Worm (Caenorhabditis elegans): Measurements from ENCODE around the gene B0554.2.

B0554.2 gene

DNA sequence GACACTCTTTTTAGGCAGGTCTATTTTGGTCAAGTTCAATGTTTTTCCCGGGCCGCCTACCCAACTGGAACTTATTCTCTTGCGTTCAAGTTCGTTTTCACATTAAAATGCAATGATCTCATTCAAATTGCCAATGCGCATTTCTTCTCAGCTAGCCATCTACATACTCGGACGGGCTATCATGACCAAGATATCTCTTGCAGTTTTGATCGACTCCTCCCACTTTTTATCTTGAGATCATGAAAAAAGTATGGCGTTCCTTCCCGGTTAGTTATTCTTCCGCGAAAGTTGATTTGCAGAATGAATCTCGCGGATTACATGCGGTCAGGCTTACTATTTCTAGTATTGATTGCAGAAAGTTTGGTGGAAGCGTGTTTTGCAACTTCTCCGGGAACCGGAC, at the start of gene B0554.2:
Gene B0554.2 (plus strand): TSS at position 301 of the 400 bp plus-strand sequence.
- no peak for TF ChIP-seq unc-62 (GFP tag; optimal IDR thresholded peaks at IDR 0.05)

DNA sequence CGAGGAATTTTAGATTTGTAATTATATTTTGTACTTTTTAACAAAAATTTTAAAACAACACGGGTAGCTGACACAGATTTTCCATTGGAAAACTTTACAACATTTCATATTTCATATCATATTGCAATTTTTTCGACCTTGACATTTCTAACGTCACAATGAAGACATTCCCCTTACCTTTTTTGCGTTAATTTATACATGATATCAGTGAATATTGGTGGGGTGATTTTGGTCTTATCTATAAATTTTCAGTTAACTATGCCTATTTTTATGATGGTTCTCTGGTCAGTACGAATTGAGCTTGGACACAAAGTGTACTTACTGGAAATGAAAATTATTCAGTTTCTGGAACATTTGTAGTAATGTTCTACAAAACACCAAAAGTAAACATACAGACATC, 49.5 kb upstream of the B0554.2 start:
- TF ChIP-seq unc-62 (GFP tag; optimal IDR thresholded peaks at IDR 0.05): no peak

- TF ChIP-seq unc-62 (GFP tag; optimal IDR thresholded peaks at IDR 0.05): no peak
Measured at ce11 chrV:385488-385887, 48.5 kb upstream of the B0554.2 start, which contains the start of gene lipl-5. lipl-5 (plus strand) TSS chrV:385746.

ce11 chrV:388397-388796, 45.6 kb upstream of the B0554.2 start, which contains the start of gene ZK6.6:
ZK6.6 (plus strand) TSS chrV:388697.
- TF ChIP-seq unc-62 (GFP tag; optimal IDR thresholded peaks at IDR 0.05): no peak

DNA sequence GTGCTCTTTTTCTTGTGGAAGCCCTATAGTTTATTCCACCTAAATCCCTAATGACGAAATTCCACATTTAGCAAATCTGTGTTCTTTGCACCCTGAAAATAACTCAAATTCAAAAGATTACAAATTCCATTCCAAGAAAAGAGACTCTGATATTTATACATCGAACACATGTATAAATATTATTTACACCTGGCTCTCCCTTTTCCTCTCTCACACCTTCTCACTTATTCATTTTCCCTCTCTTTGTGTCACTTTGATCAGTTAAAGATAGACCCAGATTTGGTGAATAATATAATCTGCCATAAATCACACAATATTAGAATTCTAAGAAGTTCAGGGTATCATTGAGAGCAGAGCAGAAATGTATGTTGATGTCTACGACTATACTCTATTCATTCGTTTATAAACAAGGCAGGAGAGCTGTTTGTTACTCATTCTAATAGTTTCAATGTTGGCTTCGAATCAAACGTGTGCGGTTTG, 41.8 kb upstream of the B0554.2 start, which contains the start of gene nhr-254:
Gene nhr-254 (plus strand): TSS at position 430 of the 480 bp plus-strand sequence.
- no peak for TF ChIP-seq unc-62 (GFP tag; optimal IDR thresholded peaks at IDR 0.05)

- no peak for TF ChIP-seq unc-62 (GFP tag; optimal IDR thresholded peaks at IDR 0.05)
Measured at ce11 chrV:396309-396708, 37.7 kb upstream of the B0554.2 start, which contains the start of gene nhr-253. nhr-253 (plus strand) TSS chrV:396593.

DNA sequence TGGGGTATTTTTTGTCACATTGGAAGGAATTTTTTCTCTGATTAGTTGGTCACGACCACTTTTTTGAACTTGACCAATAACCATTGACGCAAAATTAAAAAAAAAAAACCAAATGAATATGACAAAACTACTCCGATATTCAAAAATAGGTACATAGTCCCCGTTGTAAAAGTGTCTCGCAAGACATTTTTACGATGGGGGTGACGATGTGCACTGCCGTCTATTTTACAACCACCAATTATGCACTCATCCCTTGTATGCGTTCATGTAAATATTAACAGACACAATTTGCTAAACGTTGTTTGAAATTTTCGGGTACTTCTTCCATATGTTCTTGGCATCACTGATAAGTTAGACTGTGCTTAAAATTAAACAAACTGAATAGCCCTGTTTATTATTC, 34.3 kb upstream of the B0554.2 start, which contains the start of gene scl-27:
Gene scl-27 (plus strand): TSS at position 301 of the 400 bp plus-strand sequence.
- no peak for TF ChIP-seq unc-62 (GFP tag; optimal IDR thresholded peaks at IDR 0.05)

DNA sequence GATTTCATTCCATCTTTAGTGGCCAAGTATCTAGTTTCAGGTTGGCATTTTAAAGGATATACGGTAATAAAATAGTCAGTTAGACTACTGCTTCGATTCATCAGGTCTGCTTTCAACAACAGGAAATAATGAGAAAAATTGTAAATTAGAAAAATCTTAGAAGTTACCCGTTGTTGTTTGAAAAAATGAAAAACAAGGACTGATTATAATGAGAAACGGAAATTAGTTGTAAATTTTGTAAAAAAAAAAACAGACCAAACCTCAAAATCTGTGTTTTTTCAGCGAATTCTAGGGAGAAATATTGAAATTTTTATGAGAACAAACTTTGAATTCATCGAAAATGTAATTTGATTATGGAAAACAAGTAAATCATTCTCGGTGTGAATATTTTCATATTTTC, 31.0 kb upstream of the B0554.2 start, which contains the start of gene srh-62:
Gene srh-62 (minus strand): TSS at position 101 of the 400 bp plus-strand sequence.
- no peak for TF ChIP-seq unc-62 (GFP tag; optimal IDR thresholded peaks at IDR 0.05)

- no peak for TF ChIP-seq unc-62 (GFP tag; optimal IDR thresholded peaks at IDR 0.05)
Measured at ce11 chrV:404210-404669, 29.8 kb upstream of the B0554.2 start, which contains the start of gene nhr-252. nhr-252 (plus strand) TSS chrV:404619.

ce11 chrV:412820-413219, 21.2 kb upstream of the B0554.2 start:
- TF ChIP-seq unc-62 (GFP tag; optimal IDR thresholded peaks at IDR 0.05): no peak

ce11 chrV:414630-415029, 19.4 kb upstream of the B0554.2 start, which contains the start of gene dod-19:
dod-19 (minus strand) TSS chrV:414759.
- TF ChIP-seq unc-62 (GFP tag; optimal IDR thresholded peaks at IDR 0.05): no peak

DNA sequence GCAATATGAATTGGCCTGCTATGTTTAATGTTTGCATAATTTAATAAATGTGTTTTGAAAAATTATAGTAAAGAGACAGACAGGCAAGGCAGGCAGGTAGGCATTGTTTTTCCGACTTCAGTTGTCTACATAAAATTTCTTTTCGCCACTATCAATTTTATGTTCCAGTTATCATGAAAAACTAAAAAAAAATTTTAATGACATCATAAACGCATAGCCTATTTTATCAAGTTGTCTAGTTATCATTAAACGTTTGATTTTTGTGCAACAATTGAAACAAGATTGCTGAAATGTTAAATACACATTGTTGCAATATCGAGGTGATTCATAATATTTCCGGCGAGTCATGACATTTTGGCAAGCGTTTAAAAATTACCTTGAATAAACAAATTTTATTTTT, 18.9 kb upstream of the B0554.2 start:
- no peak for TF ChIP-seq unc-62 (GFP tag; optimal IDR thresholded peaks at IDR 0.05)

- no peak for TF ChIP-seq unc-62 (GFP tag; optimal IDR thresholded peaks at IDR 0.05)
Measured at ce11 chrV:417656-418353, 16.2 kb upstream of the B0554.2 start, which contains the start of gene irg-8. irg-8 (minus strand) TSS chrV:417706.

- no peak for TF ChIP-seq unc-62 (GFP tag; optimal IDR thresholded peaks at IDR 0.05)
Measured at ce11 chrV:418432-418831, 15.6 kb upstream of the B0554.2 start, which contains the start of gene Y39D8A.1. Y39D8A.1 (plus strand) TSS chrV:418732.

DNA sequence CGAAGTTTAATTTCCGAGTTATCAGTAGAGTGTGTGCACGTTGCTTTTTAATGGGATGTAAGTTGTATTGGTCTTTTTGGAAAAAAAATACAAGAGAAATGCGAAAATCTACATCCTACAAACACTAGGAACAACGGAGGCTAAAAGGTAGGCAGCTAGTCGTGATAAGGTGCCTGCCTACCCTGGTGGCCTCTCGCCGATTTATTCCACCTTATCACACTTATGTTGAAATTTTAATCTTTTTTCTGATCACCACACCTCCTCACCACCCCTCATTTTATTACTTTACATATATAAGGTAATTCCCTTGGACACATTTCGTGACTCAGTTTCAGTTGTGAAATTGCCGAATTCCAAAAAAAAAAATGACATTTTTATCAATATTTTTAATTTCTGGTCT, 11.9 kb upstream of the B0554.2 start, which contains the start of gene dod-20:
Gene dod-20 (plus strand): TSS at position 301 of the 400 bp plus-strand sequence.
- TF ChIP-seq unc-62 (GFP tag; optimal IDR thresholded peaks at IDR 0.05): no peak

DNA sequence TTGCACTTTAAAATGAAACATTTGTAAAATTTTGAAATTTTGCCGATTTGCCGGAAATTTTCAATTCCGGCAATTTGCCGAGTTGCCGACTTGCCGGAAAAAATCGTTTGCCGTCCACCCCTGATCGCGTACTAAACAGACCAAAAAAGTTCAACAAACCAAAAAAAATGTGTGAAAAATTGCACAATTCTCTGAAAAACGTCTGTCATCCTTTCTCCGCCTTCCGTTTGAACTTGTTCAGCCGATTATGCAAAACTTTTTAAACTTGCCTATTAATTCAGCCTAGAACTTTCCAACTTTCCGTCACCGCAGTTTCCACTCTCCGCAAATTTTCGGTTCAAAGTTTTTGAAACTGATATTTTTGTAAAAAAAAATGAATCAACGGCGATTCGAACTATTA, 9.9 kb upstream of the B0554.2 start, which contains the start of gene B0554.5:
Gene B0554.5 (plus strand): TSS at position 301 of the 400 bp plus-strand sequence.
- no peak for TF ChIP-seq unc-62 (GFP tag; optimal IDR thresholded peaks at IDR 0.05)

DNA sequence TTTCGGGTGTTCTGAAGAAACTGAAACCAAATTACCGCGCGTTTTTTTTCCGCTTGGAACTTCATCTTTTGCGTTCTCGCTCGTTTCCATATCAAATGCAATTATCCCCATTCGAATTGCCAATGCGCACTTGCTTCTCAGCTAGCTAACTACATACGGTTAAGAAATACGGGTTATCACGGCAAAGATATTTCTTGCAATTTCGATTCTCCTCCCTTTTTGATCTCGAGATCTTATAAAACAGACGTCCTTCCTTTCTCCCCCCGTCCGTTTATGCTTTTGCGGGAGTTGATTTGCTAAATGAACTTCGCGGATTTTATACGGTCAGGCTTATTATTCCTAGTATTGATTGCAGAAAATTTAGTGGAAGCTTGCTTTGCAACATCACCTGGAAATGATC, 5.2 kb upstream of the B0554.2 start, which contains the start of gene B0554.4:
Gene B0554.4 (plus strand): TSS at position 301 of the 400 bp plus-strand sequence.
- no peak for TF ChIP-seq unc-62 (GFP tag; optimal IDR thresholded peaks at IDR 0.05)

Data from whole organism, dauer.